Fruit fly (Drosophila melanogaster): ENCODE results near the gene mRpL47.

DNA sequence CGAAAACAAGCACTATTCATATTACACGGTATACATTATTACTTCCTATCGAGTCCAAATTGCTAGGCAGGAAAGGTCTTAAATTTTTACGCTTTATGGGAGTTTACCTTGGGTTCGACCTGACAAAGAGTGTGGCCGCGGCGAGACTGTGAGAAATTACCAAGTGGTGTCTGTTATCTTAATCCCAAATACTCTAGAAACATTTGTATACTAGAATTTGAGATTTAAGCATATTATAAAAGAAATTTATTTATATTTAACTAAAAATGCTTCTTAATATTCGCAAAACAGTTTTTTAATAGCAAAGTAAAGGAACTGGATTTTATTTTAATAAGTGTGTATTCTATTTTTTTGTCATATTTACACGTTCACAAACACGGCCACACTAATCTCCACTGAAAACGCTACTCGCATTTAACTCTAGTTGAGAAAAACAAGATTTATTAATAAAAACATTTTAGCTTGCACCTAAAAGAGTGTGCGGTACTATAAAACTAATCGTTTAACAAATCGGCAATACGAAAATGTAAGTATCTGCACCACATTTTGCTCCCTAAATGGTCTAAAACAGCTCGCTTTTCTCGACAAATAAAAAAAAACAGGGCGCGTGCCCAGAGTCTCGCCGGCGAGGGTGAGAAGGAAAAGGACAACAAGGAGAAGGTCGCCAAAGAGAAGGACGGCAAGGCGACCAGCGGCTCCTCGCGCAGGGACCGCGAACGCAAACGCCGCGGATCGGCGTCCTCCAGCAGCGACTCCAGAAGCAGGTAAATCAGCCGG, 36.1 kb upstream of the mRpL47 start, which contains the start of the genes mura and RnpS1:
- no peak for TF ChIP-seq CTCF (optimal IDR thresholded peaks at IDR 0.05)
- no peak for TF ChIP-seq CG8478 (optimal IDR thresholded peaks at IDR 0.05)
